Worm (Caenorhabditis elegans) whole organism, L3 larva: ENCODE data around the gene sru-18.

Source experiments
- R02D3.7 ChIP-seq: fragments of 150-350 bp; optimal IDR thresholded peaks from 2 replicates; lab custom pipeline; 2014; ENCODE audit warnings: missing biosample characterization, missing genetic modification characterization
- ceh-82 ChIP-seq: fragments of 150-350 bp; optimal IDR thresholded peaks from 2 replicates; lab custom pipeline; 2014; ENCODE audit warnings: missing biosample characterization, missing genetic modification characterization
- daf-12 ChIP-seq: fragments of 150-350 bp; optimal IDR thresholded peaks from 2 replicates; lab custom pipeline; 2014; ENCODE audit warnings: missing biosample characterization, missing genetic modification reagents, missing genetic modification characterization
- egl-27 ChIP-seq: sonication (generic microtip); optimal IDR thresholded peaks from 4 replicates; lab custom pipeline; 2017; ENCODE audit warnings: missing biosample characterization, missing genetic modification reagents, missing genetic modification characterization
- elt-3 ChIP-seq, 3 experiments: fragments of 150-350 bp in 1 of 3; sonication (generic microtip) in 2 of 3; optimal IDR thresholded peaks; 2 replicates in 2 of 3; 4 replicates in 1 of 3; lab custom pipeline; 2014 to 2017; ENCODE audit warnings: missing biosample characterization in 3 of 3, missing genetic modification characterization in 3 of 3
- fkh-10 ChIP-seq: sonication (generic microtip); optimal IDR thresholded peaks from 2 replicates; lab custom pipeline; 2017; ENCODE audit warnings: missing biosample characterization, missing genetic modification reagents, missing genetic modification characterization
- nfya-1 ChIP-seq: sonication (generic microtip); optimal IDR thresholded peaks from 2 replicates; lab custom pipeline; 2017; ENCODE audit warnings: missing genetic modification characterization, mild to moderate bottlenecking, missing compliant biosample characterization, antibody characterized with exemption, moderate library complexity; ENCODE audit not compliant: insufficient read depth
- nhr-237 ChIP-seq: fragments of 150-350 bp; optimal IDR thresholded peaks from 2 replicates; lab custom pipeline; 2014; ENCODE audit warnings: missing biosample characterization, missing genetic modification characterization
- nhr-76 ChIP-seq: fragments of 150-350 bp; sonication (generic microtip); optimal IDR thresholded peaks from 5 replicates; lab custom pipeline; 2014; ENCODE audit warnings: missing biosample characterization, missing genetic modification characterization
- nhr-77 ChIP-seq: fragments of 150-350 bp; optimal IDR thresholded peaks from 2 replicates; lab custom pipeline; 2014; ENCODE audit warnings: missing biosample characterization, missing genetic modification characterization
- pqm-1 ChIP-seq: fragments of 150-350 bp; optimal IDR thresholded peaks from 2 replicates; lab custom pipeline; 2017; ENCODE audit warnings: missing biosample characterization, missing genetic modification characterization, inconsistent platforms
- snpc-4 ChIP-seq: fragments of 150-350 bp; optimal IDR thresholded peaks from 2 replicates; lab custom pipeline; 2014; ENCODE audit warnings: missing biosample characterization, missing genetic modification characterization
- unc-39 ChIP-seq: sonication (generic microtip); optimal IDR thresholded peaks from 4 replicates; lab custom pipeline; 2017; ENCODE audit warnings: missing biosample characterization, missing genetic modification characterization
- unc-62 ChIP-seq: fragments of 150-350 bp; sonication (generic microtip); optimal IDR thresholded peaks from 4 replicates; lab custom pipeline; 2014; ENCODE audit warnings: missing biosample characterization, missing genetic modification reagents, missing genetic modification characterization

- TF ChIP-seq pqm-1 (tag; lab: Kevin White, UChicago) (no peak), unc-62 (GFP tag; lab: Kevin White, UChicago) (no peak), elt-3 (tag; optimal IDR thresholded peaks at IDR 0.05; lab: Kevin White, UChicago) (no peak), fkh-10 (GFP tag; lab: Kevin White, UChicago) (peak; percentile 67), nhr-237 (tag; lab: Kevin White, UChicago) (no peak), egl-27 (tag; lab: Kevin White, UChicago) (no peak), snpc-4 (no peak), daf-12 (tag; lab: Kevin White, UChicago) (no peak), nhr-76 (tag; lab: Kevin White, UChicago) (no peak), ceh-82 (tag; lab: Kevin White, UChicago) (no peak), R02D3.7 (tag; lab: Kevin White, UChicago) (no peak), unc-39 (tag; lab: Kevin White, UChicago) (no peak), nfya-1 (no peak), nhr-77 (tag; lab: Kevin White, UChicago) (no peak)
These were observed 37.2 kb upstream of the sru-18 start for ce11 chrIV:12464822-12465221.
